Fruit fly (Drosophila melanogaster): Measurements from ENCODE around the gene CG13841.

The CG13841 gene

dm6 chr3R:22719607-22719949 lies 47.9 kb downstream of the CG13841 start (continued):
- TF ChIP-seq jumu (GFP tag; optimal IDR thresholded peaks at IDR 0.05) = peak; percentile 22
- peak; percentile 44; the same call in 1 of the 2 replicates for TF ChIP-seq CG31441 (GFP tag; IDR thresholded peaks at IDR 0.05)
- peak in 1 of 2 experiments; percentile 48 for TF ChIP-seq bsh (GFP tag; optimal IDR thresholded peaks at IDR 0.05)
- no peak for TF ChIP-seq CG3407 (GFP tag; optimal IDR thresholded peaks at IDR 0.05)
- TF ChIP-seq slbo (GFP tag; IDR thresholded peaks at IDR 0.05) = 0 out of 2 replicates have a peak, but pooled peaks have one; percentile 18
- TF ChIP-seq CG10462 (GFP tag; optimal IDR thresholded peaks at IDR 0.05) = no peak
- TF ChIP-seq CG12071 (GFP tag; optimal IDR thresholded peaks at IDR 0.05) = peak; percentile 7
- TF ChIP-seq Ets65A (GFP tag) = no peak
- TF ChIP-seq cg (GFP tag; optimal IDR thresholded peaks at IDR 0.05) = no peak
- TF ChIP-seq sens (GFP tag) = peak; percentile 86
- TF ChIP-seq CG17385 (GFP tag; optimal IDR thresholded peaks at IDR 0.05) = no peak
- no peak for TF ChIP-seq Med (GFP tag)
- TF ChIP-seq row (GFP tag; IDR thresholded peaks at IDR 0.05) = peak; percentile 68
- no peak for TF ChIP-seq ap (GFP tag; IDR thresholded peaks at IDR 0.05)
- TF ChIP-seq CG14050 (GFP tag; IDR thresholded peaks at IDR 0.05) = no peak
- TF ChIP-seq repo (GFP tag; optimal IDR thresholded peaks at IDR 0.05) = no peak
- TF ChIP-seq CG1233 (GFP tag; optimal IDR thresholded peaks at IDR 0.05) = peak; percentile 3
- peak; percentile 6 for TF ChIP-seq Meics (GFP tag; optimal IDR thresholded peaks at IDR 0.05)
- TF ChIP-seq lola (GFP tag; optimal IDR thresholded peaks at IDR 0.05) = peak in 1 of 3 experiments; percentile 26
- TF ChIP-seq CG13424 (tag; optimal IDR thresholded peaks at IDR 0.05) = peak; percentile 33
- peak; percentile 14 for TF ChIP-seq CG5180 (GFP tag; optimal IDR thresholded peaks at IDR 0.05)
- TF ChIP-seq Hsf (GFP tag; optimal IDR thresholded peaks at IDR 0.05) = peak; percentile 12
- no peak for TF ChIP-seq gt (GFP tag; IDR thresholded peaks at IDR 0.05)
- no peak for TF ChIP-seq GATAe (GFP tag; conservative IDR thresholded peaks at IDR 0.05)
- TF ChIP-seq CG2129 (GFP tag; IDR thresholded peaks at IDR 0.05; ENCODE audit: partially characterized antibody) = no peak
- TF ChIP-seq NK7.1 (GFP tag; optimal IDR thresholded peaks at IDR 0.05) = no peak
- peak; percentile 12 for TF ChIP-seq CG6813 (GFP tag; optimal IDR thresholded peaks at IDR 0.05)
- no peak for TF ChIP-seq Hand (GFP tag; optimal IDR thresholded peaks at IDR 0.05)
- TF ChIP-seq prd (optimal IDR thresholded peaks at IDR 0.05) = no peak
- 0 out of 3 replicates have a peak, but pooled peaks have one; percentile 23 for TF ChIP-seq prd (GFP tag; IDR thresholded peaks at IDR 0.05)
- peak; percentile 27 for TF ChIP-seq Fer1 (GFP tag; optimal IDR thresholded peaks at IDR 0.05)
- TF ChIP-seq CG10654 (GFP tag; optimal IDR thresholded peaks at IDR 0.05) = no peak
- TF ChIP-seq gsb (GFP tag; IDR thresholded peaks at IDR 0.05) = no peak
- no peak for TF ChIP-seq usp (GFP tag; optimal IDR thresholded peaks at IDR 0.05)
- TF ChIP-seq CG17359 (tag; optimal IDR thresholded peaks at IDR 0.05) = peak; percentile 62
- TF ChIP-seq wdn (GFP tag; IDR thresholded peaks at IDR 0.05) = no peak
- no peak for TF ChIP-seq zen2 (GFP tag; IDR thresholded peaks at IDR 0.05; ENCODE audit: partially characterized antibody)
- TF ChIP-seq Usf (GFP tag; optimal IDR thresholded peaks at IDR 0.05) = no peak
- TF ChIP-seq Atf-2 (GFP tag; optimal IDR thresholded peaks at IDR 0.05) = no peak
- TF ChIP-seq peb (GFP tag; IDR thresholded peaks at IDR 0.05) = no peak
- TF ChIP-seq CG10543 (GFP tag; optimal IDR thresholded peaks at IDR 0.05) = peak; percentile 35
- no peak for TF ChIP-seq Oaz (GFP tag; IDR thresholded peaks at IDR 0.05)
- TF ChIP-seq CG3995 (GFP tag; optimal IDR thresholded peaks at IDR 0.05) = no peak
- TF ChIP-seq CG16813 (GFP tag; IDR thresholded peaks at IDR 0.05; ENCODE audit: partially characterized antibody) = no peak
- no peak for TF ChIP-seq CG17186 (GFP tag; optimal IDR thresholded peaks at IDR 0.05)
- no peak for TF ChIP-seq HHEX (GFP tag; optimal IDR thresholded peaks at IDR 0.05)
- TF ChIP-seq CG2712 (tag; optimal IDR thresholded peaks at IDR 0.05) = peak; percentile 62
- no peak for TF ChIP-seq klu (GFP tag; IDR thresholded peaks at IDR 0.05)
- TF ChIP-seq Asciz (GFP tag; optimal IDR thresholded peaks at IDR 0.05) = no peak
- TF ChIP-seq CG18262 (tag; optimal IDR thresholded peaks at IDR 0.05) = peak; percentile 59
- TF ChIP-seq HmgD (GFP tag; optimal IDR thresholded peaks at IDR 0.05) = no peak
- no peak for TF ChIP-seq Dbx (GFP tag; IDR thresholded peaks at IDR 0.05)
